Worm (Caenorhabditis elegans) whole organism, L1 larva: ENCODE measurements around the gene F53F8.5.

Experiments used
- C16A3.4 ChIP-seq: fragments of 150-350 bp; optimal IDR thresholded peaks from 2 replicates; lab custom pipeline; 2014; ENCODE audit warnings: missing biosample characterization, missing genetic modification characterization
- alr-1 ChIP-seq: fragments of 200-800 bp; sonication (Bioruptor generic); optimal IDR thresholded peaks from 2 replicates; lab custom pipeline; 2018; ENCODE audit warnings: borderline replicate concordance, mild to moderate bottlenecking, missing genetic modification characterization, missing compliant biosample characterization
- ama-1 ChIP-seq: fragments of 150-350 bp; optimal IDR thresholded peaks from 2 replicates; lab custom pipeline; 2014
- ceh-63 ChIP-seq: fragments of 200-800 bp; sonication (Bioruptor generic); optimal IDR thresholded peaks from 2 replicates; lab custom pipeline; 2018; ENCODE audit warnings: mild to moderate bottlenecking, missing genetic modification characterization, missing compliant biosample characterization
- ceh-88 ChIP-seq: fragments of 200-800 bp; sonication (Bioruptor generic); IDR thresholded peaks from 2 replicates; pipeline ENCODE4 v1.3.6; 2022; ENCODE audit warnings: missing genetic modification characterization, missing compliant biosample characterization
- ces-1 ChIP-seq: fragments of 150-350 bp; optimal IDR thresholded peaks from 2 replicates; lab custom pipeline; 2014; ENCODE audit warnings: missing biosample characterization, missing genetic modification reagents, missing genetic modification characterization
- ets-5 ChIP-seq: fragments of 200-800 bp; sonication (Bioruptor generic); IDR thresholded peaks from 2 replicates; pipeline ENCODE4 v1.3.6; 2022; ENCODE audit warnings: missing genetic modification characterization, missing compliant biosample characterization
- fkh-8 ChIP-seq: sonication (generic microtip); optimal IDR thresholded peaks from 2 replicates; lab custom pipeline; 2016; ENCODE audit warnings: mild to moderate bottlenecking, missing genetic modification characterization, missing compliant biosample characterization
- fos-1 ChIP-seq: fragments of 150-350 bp; optimal IDR thresholded peaks from 2 replicates; lab custom pipeline; 2014; ENCODE audit warnings: missing biosample characterization, missing genetic modification characterization
- grh-1 ChIP-seq: fragments of 200-800 bp; sonication (Bioruptor generic); IDR thresholded peaks from 2 replicates; pipeline ENCODE4 v1.3.6; 2022; ENCODE audit warnings: missing genetic modification reagents, missing genetic modification characterization, missing compliant biosample characterization
- hlh-17 ChIP-seq: fragments of 200-800 bp; sonication (Bioruptor generic); optimal IDR thresholded peaks from 2 replicates; lab custom pipeline; 2018; ENCODE audit warnings: missing genetic modification characterization, mild to moderate bottlenecking, missing compliant biosample characterization, moderate library complexity, borderline replicate concordance
- isw-1 ChIP-seq: fragments of 200-800 bp; sonication (Bioruptor generic); IDR thresholded peaks from 2 replicates; pipeline ENCODE4 v1.3.6; 2022; ENCODE audit warnings: missing genetic modification characterization, missing compliant biosample characterization
- lin-15B ChIP-seq: fragments of 150-350 bp; sonication (generic microtip); optimal IDR thresholded peaks from 3 replicates; lab custom pipeline; 2014; ENCODE audit warnings: missing biosample characterization, missing genetic modification characterization
- mab-9 ChIP-seq: fragments of 200-800 bp; sonication (Bioruptor generic); IDR thresholded peaks from 2 replicates; pipeline ENCODE4 v1.3.6; 2022; ENCODE audit warnings: missing genetic modification reagents, missing genetic modification characterization, missing compliant biosample characterization
- nhr-71 ChIP-seq: sonication (generic microtip); optimal IDR thresholded peaks from 2 replicates; lab custom pipeline; 2016; ENCODE audit warnings: mild to moderate bottlenecking, missing genetic modification characterization, moderate library complexity, missing compliant biosample characterization
- nhr-76 ChIP-seq: sonication (generic microtip); optimal IDR thresholded peaks from 2 replicates; lab custom pipeline; 2017; ENCODE audit warnings: missing biosample characterization, missing genetic modification characterization
- nhr-77 ChIP-seq: fragments of 150-350 bp; optimal IDR thresholded peaks from 2 replicates; lab custom pipeline; 2014; ENCODE audit warnings: missing biosample characterization, missing genetic modification characterization
- nhr-85 ChIP-seq: sonication (generic microtip); peaks from one replicate; lab custom pipeline; 2016; ENCODE audit warnings: missing genetic modification characterization, inconsistent platforms, missing compliant biosample characterization
- pag-3 ChIP-seq: sonication (generic microtip); optimal IDR thresholded peaks from 2 replicates; lab custom pipeline; 2017; ENCODE audit warnings: missing genetic modification characterization, mild to moderate bottlenecking, missing compliant biosample characterization, antibody characterized with exemption, borderline replicate concordance; ENCODE audit not compliant: insufficient read depth
- snpc-4 ChIP-seq: fragments of 150-350 bp; optimal IDR thresholded peaks from 2 replicates; lab custom pipeline; 2014; ENCODE audit warnings: missing biosample characterization, missing genetic modification characterization
- tbx-2 ChIP-seq: sonication (generic microtip); optimal IDR thresholded peaks from 2 replicates; lab custom pipeline; 2016; ENCODE audit warnings: missing genetic modification characterization, missing compliant biosample characterization
- unc-62 ChIP-seq: fragments of 150-350 bp; optimal IDR thresholded peaks from 2 replicates; lab custom pipeline; 2014; ENCODE audit warnings: missing biosample characterization, missing genetic modification reagents, missing genetic modification characterization
- zag-1 ChIP-seq: fragments of 150-350 bp; optimal IDR thresholded peaks from 2 replicates; lab custom pipeline; 2014; ENCODE audit warnings: missing biosample characterization, missing genetic modification characterization
- zip-4 ChIP-seq: fragments of 200-800 bp; sonication (Bioruptor generic); optimal IDR thresholded peaks from 2 replicates; lab custom pipeline; 2018; ENCODE audit warnings: mild to moderate bottlenecking, missing genetic modification characterization, moderate library complexity, missing compliant biosample characterization
- ztf-11 ChIP-seq, 2 experiments: sonication (generic microtip); optimal IDR thresholded peaks; 2 replicates each; lab custom pipeline; 2016 to 2017; ENCODE audit warnings: missing genetic modification characterization in 2 of 2, missing biosample characterization in 1 of 2, missing compliant biosample characterization in 1 of 2

The F53F8.5 gene

ce11 chrV:20692903-20693302, 10.9 kb downstream of the F53F8.5 start (continued):
- TF ChIP-seq ceh-63 (GFP tag; lab: Kevin White, UChicago) (no peak), lin-15B (tag; lab: Kevin White, UChicago) (no peak)

DNA sequence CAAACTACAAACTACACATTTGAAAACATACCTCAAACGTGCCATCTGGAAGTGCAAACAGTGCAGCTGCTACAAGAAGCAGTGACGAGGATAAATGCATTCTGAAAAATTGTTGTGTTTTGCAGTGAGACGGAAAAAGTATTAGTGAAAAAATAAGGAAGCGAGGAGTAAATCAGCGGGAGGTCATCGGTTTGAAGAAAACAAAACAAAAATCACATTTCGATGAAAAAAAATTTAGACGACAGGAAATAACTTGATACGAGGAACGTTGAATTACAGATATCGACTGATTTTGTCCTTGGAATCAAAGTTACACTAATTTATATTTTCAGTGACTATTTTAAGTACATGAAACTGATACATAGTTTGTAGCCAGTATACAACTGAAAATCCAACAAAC, 12.3 kb downstream of the F53F8.5 start, which contains the start of gene F53F8.4:
TSS of gene F53F8.4 (minus strand) at position 101 of the 400 bp plus-strand sequence.
- TF ChIP-seq hlh-17 (GFP tag; lab: Kevin White, UChicago) (no peak), nhr-85 (peak; percentile 65)

DNA sequence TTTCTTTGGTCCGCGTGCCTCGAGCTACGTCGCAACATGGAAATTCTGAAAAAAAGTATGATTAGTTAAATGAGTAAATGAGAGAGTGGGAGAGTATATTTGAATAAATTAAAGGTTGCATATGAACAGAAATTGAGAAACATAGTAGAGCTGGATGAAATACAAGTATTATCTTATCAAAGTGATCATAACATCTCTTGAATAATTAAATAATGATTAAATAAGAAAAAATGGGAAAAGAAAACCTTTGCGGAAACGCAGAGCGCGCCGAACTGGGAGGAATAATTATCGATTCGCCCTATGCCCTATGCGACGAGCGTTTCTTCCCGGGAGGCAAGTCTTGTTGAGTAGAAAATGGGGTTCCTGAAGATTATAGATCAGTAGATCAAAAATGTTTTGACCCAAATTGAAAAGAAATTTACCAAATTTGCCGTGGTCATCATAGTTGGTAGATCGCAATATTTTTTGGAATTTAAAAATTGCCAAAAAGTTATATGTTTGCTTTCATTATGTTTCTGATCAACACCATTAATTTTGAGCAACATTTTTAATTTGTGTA, 14.3 kb downstream of the F53F8.5 start, which contains the start of gene F53F8.3:
TSS of gene F53F8.3 (minus strand) at position 51 of the 559 bp plus-strand sequence.
- TF ChIP-seq grh-1 (GFP tag; lab: Robert Waterston, UW) (no peak), hlh-17 (GFP tag; lab: Kevin White, UChicago) (no peak), pag-3 (tag; lab: Kevin White, UChicago) (no peak), nhr-76 (tag; lab: Kevin White, UChicago) (no peak)

- no peak for TF ChIP-seq fkh-8
- no peak for TF ChIP-seq ets-5 (GFP tag; lab: Robert Waterston, UW)
- no peak for TF ChIP-seq isw-1 (GFP tag; lab: Robert Waterston, UW)
- no peak for TF ChIP-seq alr-1 (tag; lab: Kevin White, UChicago)
- TF ChIP-seq hlh-17 (GFP tag; lab: Kevin White, UChicago): no peak
- TF ChIP-seq mab-9 (GFP tag; lab: Robert Waterston, UW): no peak
- TF ChIP-seq ces-1: no peak
- TF ChIP-seq nhr-71 (tag; lab: Kevin White, UChicago): no peak
- TF ChIP-seq ama-1 (lab: Kevin White, UChicago): no peak
- TF ChIP-seq zip-4 (GFP tag; lab: Kevin White, UChicago): no peak
Observed at ce11 chrV:20685383-20685782, 18.5 kb downstream of the F53F8.5 start, which contains the start of gene klf-2. klf-2 (plus strand) TSS chrV:20685683.

- TF ChIP-seq alr-1 (tag; lab: Kevin White, UChicago) (no peak), tbx-2 (tag; lab: Kevin White, UChicago) (no peak), hlh-17 (GFP tag; lab: Kevin White, UChicago) (no peak), zag-1 (tag; lab: Kevin White, UChicago) (no peak), nhr-71 (tag; lab: Kevin White, UChicago) (no peak), nhr-85 (no peak)
Observed at ce11 chrV:20682309-20682708, 21.5 kb downstream of the F53F8.5 start.

DNA sequence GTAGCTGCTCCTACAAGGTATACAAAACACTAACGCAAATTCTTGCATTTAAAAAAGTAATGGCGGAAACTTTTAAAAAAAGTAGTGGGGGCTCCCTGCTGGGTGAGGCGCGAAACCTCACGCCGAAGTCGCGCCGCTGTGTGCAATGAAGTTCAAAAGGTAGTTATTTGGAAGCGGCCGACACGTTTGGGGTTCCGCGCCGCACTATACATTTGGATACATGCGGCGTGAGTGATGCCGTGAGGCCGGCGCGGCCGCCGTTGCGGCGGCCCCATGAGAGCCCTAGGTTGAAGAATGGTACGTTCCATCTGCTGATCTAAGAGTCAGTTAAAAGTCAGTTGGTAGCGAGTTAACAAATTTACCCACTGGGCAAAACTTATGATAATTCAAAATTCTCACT, 22.0 kb downstream of the F53F8.5 start:
- TF ChIP-seq nhr-77 (tag; lab: Kevin White, UChicago): no peak
- TF ChIP-seq snpc-4 (tag; lab: Kevin White, UChicago): peak; percentile 86

- TF ChIP-seq fos-1 (tag; lab: Kevin White, UChicago) (no peak), tbx-2 (tag; lab: Kevin White, UChicago) (no peak), ztf-11 (tag; optimal IDR thresholded peaks at IDR 0.05; lab: Kevin White, UChicago) (no peak), ceh-88 (GFP tag; lab: Robert Waterston, UW) (no peak), unc-62 (GFP tag; lab: Kevin White, UChicago) (no peak), ama-1 (lab: Kevin White, UChicago) (no peak), fkh-8 (no peak)
Observed at ce11 chrV:20681120-20681519, 22.7 kb downstream of the F53F8.5 start, which contains the start of gene srsx-35. srsx-35 (plus strand) TSS chrV:20681420.

ce11 chrV:20680189-20680588, 23.7 kb downstream of the F53F8.5 start:
- TF ChIP-seq C16A3.4 (no peak), fkh-8 (peak; percentile 31)
- TF ChIP-seq, all 84 proteins: peak for 1
